Fruit fly (Drosophila melanogaster): Measurements from ENCODE around the gene CG15399.

Gene CG15399

DNA sequence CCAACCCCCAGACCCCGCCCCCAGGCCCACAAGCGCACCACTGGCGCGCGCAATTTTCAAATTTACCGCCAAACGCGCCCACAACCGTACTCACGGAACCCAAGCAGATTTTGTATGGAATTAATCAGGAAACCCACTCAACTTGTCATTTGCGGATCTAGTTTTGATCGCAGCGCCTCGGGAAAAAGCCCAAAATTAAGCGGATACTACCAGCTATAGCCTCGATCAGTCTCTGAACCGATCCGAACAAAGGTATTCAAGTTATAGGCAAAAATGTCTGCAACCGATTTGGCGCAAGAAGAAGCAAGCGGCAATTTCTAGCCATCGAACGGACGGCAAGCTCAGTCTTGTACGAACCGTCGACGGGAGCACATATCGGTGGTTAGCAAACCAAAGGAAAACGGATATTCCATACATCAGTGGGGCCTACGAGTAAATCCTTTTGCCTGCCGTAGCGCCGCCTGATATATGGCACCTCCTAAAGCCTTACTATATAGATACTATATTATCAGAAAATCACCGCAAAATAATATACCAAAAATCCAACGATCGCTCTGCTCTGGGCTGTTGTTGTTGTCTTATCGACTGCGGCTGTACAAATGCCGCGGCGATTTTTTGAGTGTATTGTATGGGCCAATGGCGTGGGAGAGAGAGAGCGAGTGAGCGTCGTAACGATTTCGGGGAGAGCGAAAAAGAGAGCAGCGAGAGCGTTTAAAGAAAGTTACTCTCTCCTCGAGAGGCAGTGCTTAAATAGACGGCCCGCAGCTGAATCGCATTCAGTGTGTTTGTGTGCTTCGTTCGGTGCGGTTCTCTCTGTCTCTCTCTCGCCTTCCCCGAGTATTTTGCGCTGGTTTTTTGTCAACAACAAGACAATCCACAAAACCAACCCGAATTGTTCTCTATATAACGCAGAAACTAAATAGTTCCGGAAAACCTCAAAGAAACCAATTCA is 18.8 kb downstream of the CG15399 start, which contains the start of gene Pgk (continued):
- TF ChIP-seq lbe (GFP tag; optimal IDR thresholded peaks at IDR 0.05), result peak; percentile 84
- no peak for TF ChIP-seq CG10274 (GFP tag; optimal IDR thresholded peaks at IDR 0.05)
- no peak for TF ChIP-seq Hey (tag; optimal IDR thresholded peaks at IDR 0.05)
- no peak for TF ChIP-seq Hr78 (GFP tag; optimal IDR thresholded peaks at IDR 0.05)
- TF ChIP-seq pho (GFP tag; optimal IDR thresholded peaks at IDR 0.05), result peak; percentile 47
- no peak for TF ChIP-seq CG16815 (GFP tag; optimal IDR thresholded peaks at IDR 0.05)
- TF ChIP-seq CG15601 (tag; optimal IDR thresholded peaks at IDR 0.05), result peak; percentile 23
- TF ChIP-seq CG13123 (GFP tag; optimal IDR thresholded peaks at IDR 0.05), result no peak
- no peak for TF ChIP-seq B-H1 (GFP tag; IDR thresholded peaks at IDR 0.05)
- no peak for TF ChIP-seq mld (GFP tag; IDR thresholded peaks at IDR 0.05; ENCODE audit: partially characterized antibody)
- TF ChIP-seq Side (GFP tag; optimal IDR thresholded peaks at IDR 0.05), result no peak
- TF ChIP-seq CTCF (GFP tag; optimal IDR thresholded peaks at IDR 0.05), result peak; percentile 44
- TF ChIP-seq chm (GFP tag; IDR thresholded peaks at IDR 0.05), result no peak
- no peak for TF ChIP-seq ftz-f1 (GFP tag; optimal IDR thresholded peaks at IDR 0.05)
- TF ChIP-seq CG7928 (GFP tag; optimal IDR thresholded peaks at IDR 0.05), result peak; percentile 15
- no peak for TF ChIP-seq usp (GFP tag; optimal IDR thresholded peaks at IDR 0.05)
- peak; percentile 67 for TF ChIP-seq ERR (GFP tag; optimal IDR thresholded peaks at IDR 0.05)
- TF ChIP-seq CG14014 (GFP tag; IDR thresholded peaks at IDR 0.05), result no peak
- TF ChIP-seq YL-1 (GFP tag; optimal IDR thresholded peaks at IDR 0.05), result peak; percentile 17
- TF ChIP-seq CG10979 (tag; optimal IDR thresholded peaks at IDR 0.05), result peak; percentile 16
- TF ChIP-seq sob (GFP tag; IDR thresholded peaks at IDR 0.05), result no peak
- TF ChIP-seq Hr39 (optimal IDR thresholded peaks at IDR 0.05), result no peak
- TF ChIP-seq CG18011 (GFP tag; optimal IDR thresholded peaks at IDR 0.05), result no peak
- TF ChIP-seq Vsx1 (GFP tag; optimal IDR thresholded peaks at IDR 0.05), result no peak
- no peak for TF ChIP-seq trh (GFP tag; optimal IDR thresholded peaks at IDR 0.05)
- TF ChIP-seq pita (GFP tag; optimal IDR thresholded peaks at IDR 0.05), result no peak
- peak; percentile 63 for TF ChIP-seq CG6813 (GFP tag; optimal IDR thresholded peaks at IDR 0.05)
- TF ChIP-seq Hr3 (GFP tag; optimal IDR thresholded peaks at IDR 0.05), result no peak
- TF ChIP-seq CG2712 (tag; optimal IDR thresholded peaks at IDR 0.05), result peak; percentile 39
- peak; percentile 26 for TF ChIP-seq CG8388 (GFP tag; optimal IDR thresholded peaks at IDR 0.05)
- TF ChIP-seq CG1603 (tag; optimal IDR thresholded peaks at IDR 0.05), result peak; percentile 60
- TF ChIP-seq peb (GFP tag; IDR thresholded peaks at IDR 0.05), result no peak
- TF ChIP-seq CG15696 (tag; optimal IDR thresholded peaks at IDR 0.05), result no peak
- TF ChIP-seq emc (GFP tag; optimal IDR thresholded peaks at IDR 0.05), result no peak
- peak; percentile 39 for TF ChIP-seq kah (GFP tag; optimal IDR thresholded peaks at IDR 0.05)
- TF ChIP-seq sc (optimal IDR thresholded peaks at IDR 0.05), result no peak
- peak; percentile 33 for TF ChIP-seq sc (GFP tag; optimal IDR thresholded peaks at IDR 0.05)
- TF ChIP-seq inv (GFP tag; IDR thresholded peaks at IDR 0.05; ENCODE audit: partially characterized antibody), result no peak
- no peak for TF ChIP-seq Bgb (GFP tag; IDR thresholded peaks at IDR 0.05; ENCODE audit: partially characterized antibody)
- no peak for TF ChIP-seq C15 (GFP tag; IDR thresholded peaks at IDR 0.05)
- no peak for TF ChIP-seq Lhr (GFP tag; optimal IDR thresholded peaks at IDR 0.05)
- peak; percentile 39 for TF ChIP-seq MESR4 (GFP tag; optimal IDR thresholded peaks at IDR 0.05)
- no peak for TF ChIP-seq CG2889 (GFP tag; IDR thresholded peaks at IDR 0.05)
- no peak for TF ChIP-seq CG14050 (GFP tag; IDR thresholded peaks at IDR 0.05)
- TF ChIP-seq Mes4 (GFP tag; optimal IDR thresholded peaks at IDR 0.05), result peak; percentile 50
- TF ChIP-seq Xrp1 (GFP tag; IDR thresholded peaks at IDR 0.05), result no peak
- TF ChIP-seq hkb (optimal IDR thresholded peaks at IDR 0.05), result peak; percentile 54
- no peak for TF ChIP-seq hkb (GFP tag; IDR thresholded peaks at IDR 0.05)
- TF ChIP-seq CG34376 (GFP tag; optimal IDR thresholded peaks at IDR 0.05), result peak; percentile 94
- TF ChIP-seq CG12659 (GFP tag; optimal IDR thresholded peaks at IDR 0.05), result peak; percentile 20

All from whole organism, embryonic.